Worm (Caenorhabditis elegans): ENCODE data around the gene ubxn-6.

Gene ubxn-6

DNA sequence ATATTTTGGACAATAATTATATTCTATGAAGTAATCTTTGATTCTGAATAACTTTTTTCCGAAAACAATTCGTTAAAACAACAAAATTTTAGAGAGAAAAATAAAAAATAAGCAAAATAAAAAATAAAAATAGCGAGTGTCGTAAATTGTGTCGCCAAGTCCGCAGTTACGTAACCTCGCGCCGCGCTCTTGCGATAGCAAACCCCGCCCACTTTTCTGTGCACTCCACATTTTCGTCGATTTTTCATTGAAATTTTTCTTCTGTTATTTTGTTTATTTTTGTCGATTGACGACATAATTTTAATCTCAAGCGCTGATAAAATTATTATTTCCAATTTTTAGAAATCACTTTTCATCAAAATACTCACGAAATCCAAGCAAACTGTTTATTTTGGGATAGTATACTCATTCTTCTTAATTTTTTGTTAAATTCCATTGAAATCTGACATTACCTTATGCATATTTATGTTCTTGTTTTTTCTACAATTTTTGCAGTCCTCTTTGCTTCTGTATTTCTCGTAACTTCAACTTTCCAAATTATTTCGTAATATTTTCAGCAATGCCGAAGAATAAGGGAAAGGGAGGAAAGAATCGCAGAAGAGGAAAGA lies 1.2 kb upstream of the ubxn-6 start, which contains the start of gene eif-1.A:
Gene eif-1.A, plus strand, starts transcription at position 558 of the 608 bp plus-strand sequence.
- peak; percentile 51 for TF ChIP-seq nhr-28 (tag; optimal IDR thresholded peaks at IDR 0.05)
- peak; percentile 30 for TF ChIP-seq nhr-77 (tag; optimal IDR thresholded peaks at IDR 0.05)
- no peak for TF ChIP-seq nhr-42 (GFP tag; IDR thresholded peaks at IDR 0.05)
- TF ChIP-seq dpl-1 (GFP tag; optimal IDR thresholded peaks at IDR 0.05), result peak; percentile 47
- TF ChIP-seq arid-1 (GFP tag; conservative IDR thresholded peaks at IDR 0.05), result no peak
- TF ChIP-seq madf-9 (GFP tag; conservative IDR thresholded peaks at IDR 0.05), result no peak
- no peak for TF ChIP-seq mxl-3 (GFP tag; optimal IDR thresholded peaks at IDR 0.05)
- TF ChIP-seq nhr-6 (tag; optimal IDR thresholded peaks at IDR 0.05), result peak; percentile 45
- TF ChIP-seq mes-2 (tag; optimal IDR thresholded peaks at IDR 0.05; ENCODE audit: poor library complexity, severe bottlenecking), result peak; percentile 87
- peak; percentile 24; the same call in 1 of the 2 replicates for TF ChIP-seq snpc-1.2 (GFP tag; IDR thresholded peaks at IDR 0.05)
- TF ChIP-seq lin-38 (GFP tag; IDR thresholded peaks at IDR 0.05), result peak; percentile 66
- TF ChIP-seq rbr-2 (tag; optimal IDR thresholded peaks at IDR 0.05), result peak; percentile 24
- TF ChIP-seq lsy-2 (tag; optimal IDR thresholded peaks at IDR 0.05), result peak in 1 of 2 experiments; percentile 85
- peak; percentile 26 for TF ChIP-seq hlh-30 (tag; optimal IDR thresholded peaks at IDR 0.05; ENCODE audit: insufficient read depth)
- no peak for TF ChIP-seq unc-39 (tag; optimal IDR thresholded peaks at IDR 0.05)
- peak; percentile 37 for TF ChIP-seq dve-1 (tag; optimal IDR thresholded peaks at IDR 0.05; ENCODE audit: insufficient read depth)
- TF ChIP-seq mep-1 (tag; optimal IDR thresholded peaks at IDR 0.05), result peak; percentile 61
- TF ChIP-seq hlh-11 (tag; optimal IDR thresholded peaks at IDR 0.05), result peak; percentile 29
- no peak for TF ChIP-seq daf-16 (GFP tag; optimal IDR thresholded peaks at IDR 0.05)
- peak; percentile 40 for TF ChIP-seq daf-16 (tag; optimal IDR thresholded peaks at IDR 0.05)

DNA sequence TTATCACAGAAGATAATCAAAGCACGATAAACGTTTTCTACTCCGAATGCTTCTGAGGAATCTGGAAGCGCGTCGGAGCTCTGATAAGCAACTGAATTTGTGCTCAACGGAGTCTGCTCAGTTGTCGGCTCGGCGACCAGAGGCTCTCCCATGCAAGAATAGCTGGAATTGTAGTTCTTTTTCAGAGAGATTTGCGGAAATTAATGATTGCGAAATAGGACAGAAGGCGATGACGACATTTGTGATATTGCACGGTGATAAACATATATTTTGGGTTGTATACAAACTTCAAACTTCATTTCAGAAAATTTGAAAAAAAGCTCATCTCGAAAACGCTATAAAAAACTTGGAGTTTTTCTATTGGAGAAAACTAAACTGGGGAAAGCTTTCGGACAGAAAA lies 516 bp upstream of the ubxn-6 start, which contains the start of gene H06H21.37:
Gene H06H21.37, minus strand, starts transcription at position 162 of the 400 bp plus-strand sequence.
- TF ChIP-seq Y75B8A.6 (GFP tag; IDR thresholded peaks at IDR 0.05) (no peak), nhr-111 (GFP tag; optimal IDR thresholded peaks at IDR 0.05) (no peak), F37D6.2 (tag; optimal IDR thresholded peaks at IDR 0.05) (no peak), lin-15B (tag; optimal IDR thresholded peaks at IDR 0.05) (no peak), snpc-4 (tag; optimal IDR thresholded peaks at IDR 0.05) (no peak), ZK337.2 (GFP tag; IDR thresholded peaks at IDR 0.05) (no peak), lsy-2 (tag; optimal IDR thresholded peaks at IDR 0.05) (no peak), sdz-12 (GFP tag; optimal IDR thresholded peaks at IDR 0.05) (no peak), spr-1 (tag; optimal IDR thresholded peaks at IDR 0.05) (no peak), ctbp-1 (GFP tag; IDR thresholded peaks at IDR 0.05) (no peak), nhr-25 (tag; optimal IDR thresholded peaks at IDR 0.05; ENCODE audit: borderline replicate concordance, insufficient read depth) (no peak), daf-19 (GFP tag; conservative IDR thresholded peaks at IDR 0.05) (no peak), ama-1 (optimal IDR thresholded peaks at IDR 0.05) (no peak), Y48G9A.11 (GFP tag; IDR thresholded peaks at IDR 0.05) (no peak), cey-2 (tag; optimal IDR thresholded peaks at IDR 0.05; ENCODE audit: borderline replicate concordance, insufficient read depth) (no peak)

DNA sequence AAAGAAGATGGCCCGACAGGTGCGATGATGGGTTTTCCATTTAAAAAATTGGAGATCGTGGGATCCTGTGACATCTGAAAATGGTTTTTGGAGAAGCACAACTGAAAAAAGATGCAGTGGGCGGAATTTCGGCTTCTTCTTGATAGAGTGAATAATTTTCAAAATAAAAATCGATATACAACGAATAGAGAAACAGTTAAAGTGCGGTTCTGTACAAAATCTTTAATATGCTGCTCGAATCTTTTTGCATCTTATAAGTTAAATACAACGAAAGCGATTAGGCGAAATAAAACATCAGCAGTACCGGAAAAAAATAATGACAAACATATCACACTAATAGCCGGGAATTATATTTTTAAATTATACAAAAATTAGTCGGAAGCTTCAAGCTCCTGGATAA lies 2.1 kb downstream of the ubxn-6 start, which contains the start of gene H06H21.11:
Gene H06H21.11, minus strand, starts transcription at position 101 of the 400 bp plus-strand sequence.
- TF ChIP-seq lin-38 (GFP tag; IDR thresholded peaks at IDR 0.05) (peak; percentile 35; the same call in 1 of the 2 replicates), pha-4 (GFP tag; IDR thresholded peaks at IDR 0.05) (peak; percentile 37; the same call in 1 of the 2 replicates), pha-4 (tag; optimal IDR thresholded peaks at IDR 0.05) (no peak), aha-1 (tag) (peak; percentile 25), zfp-2 (tag; optimal IDR thresholded peaks at IDR 0.05) (no peak), madf-5 (GFP tag; IDR thresholded peaks at IDR 0.05) (no peak), php-3 (GFP tag; IDR thresholded peaks at IDR 0.05) (no peak)

All from whole organism, L4 larva.